Fruit fly (Drosophila melanogaster) whole organism, embryonic: Measurements from ENCODE around the gene CG46463.

Experiments used
- Ada2b ChIP-seq: fragments of 200-800 bp; sonication (Bioruptor generic); IDR thresholded peaks from 2 replicates; pipeline ENCODE4 v1.3.6; 2022; ENCODE audit warnings: missing biosample characterization, missing genetic modification characterization
- CG11398 ChIP-seq: fragments of 200-800 bp; sonication (Bioruptor generic); optimal IDR thresholded peaks from 2 replicates; lab custom pipeline; 2016; ENCODE audit warnings: missing biosample characterization, missing genetic modification characterization
- CG11723 ChIP-seq: fragments of 200-800 bp; sonication (Bioruptor generic); optimal IDR thresholded peaks from 2 replicates; lab custom pipeline; 2017; ENCODE audit warnings: missing biosample characterization, mild to moderate bottlenecking, missing genetic modification characterization
- CG13123 ChIP-seq: fragments of 200-800 bp; sonication (Bioruptor generic); optimal IDR thresholded peaks from 2 replicates; lab custom pipeline; 2016; ENCODE audit warnings: missing biosample characterization, missing genetic modification characterization
- CG14965 ChIP-seq: fragments of 200-800 bp; sonication (Bioruptor generic); optimal IDR thresholded peaks from 2 replicates; lab custom pipeline; 2016; ENCODE audit warnings: missing biosample characterization, missing genetic modification characterization, borderline replicate concordance
- CG15073 ChIP-seq: fragments of 200-800 bp; sonication (Bioruptor generic); optimal IDR thresholded peaks from 2 replicates; lab custom pipeline; 2016; ENCODE audit warnings: missing biosample characterization, missing genetic modification characterization
- CG15479 ChIP-seq: fragments of 200-800 bp; sonication (Bioruptor generic); optimal IDR thresholded peaks from 3 replicates; lab custom pipeline; 2019; ENCODE audit warnings: missing biosample characterization, mild to moderate bottlenecking, missing genetic modification characterization, moderate library complexity
- CG16779 ChIP-seq: fragments of 200-800 bp; sonication (Bioruptor generic); IDR thresholded peaks from 2 replicates; pipeline ENCODE4 v1.3.6; 2022; ENCODE audit warnings: missing biosample characterization, missing genetic modification characterization
- CG17912 ChIP-seq: fragments of 200-800 bp; sonication (Bioruptor generic); optimal IDR thresholded peaks from 2 replicates; lab custom pipeline; 2018; ENCODE audit warnings: missing biosample characterization, mild to moderate bottlenecking, missing genetic modification characterization
- CG18262 ChIP-seq: fragments of 200-800 bp; optimal IDR thresholded peaks from 3 replicates; lab custom pipeline; 2019; ENCODE audit warnings: missing biosample characterization, mild to moderate bottlenecking, missing genetic modification characterization, moderate library complexity
- CG18476 ChIP-seq: fragments of 200-800 bp; sonication (Bioruptor generic); optimal IDR thresholded peaks from 2 replicates; lab custom pipeline; 2016; ENCODE audit warnings: missing biosample characterization, mild to moderate bottlenecking, missing genetic modification characterization
- CG2678 ChIP-seq: fragments of 200-800 bp; sonication (Bioruptor generic); optimal IDR thresholded peaks from 3 replicates; lab custom pipeline; 2019; ENCODE audit warnings: missing biosample characterization, mild to moderate bottlenecking, missing genetic modification characterization, moderate library complexity
- CG32532 ChIP-seq: fragments of 200-800 bp; sonication (Bioruptor generic); IDR thresholded peaks from 2 replicates; pipeline ENCODE4 v1.3.6; 2022; ENCODE audit warnings: missing biosample characterization, missing genetic modification characterization
- CG33213 ChIP-seq: fragments of 200-800 bp; sonication (Bioruptor generic); optimal IDR thresholded peaks from 3 replicates; lab custom pipeline; 2016; ENCODE audit warnings: missing biosample characterization, missing genetic modification characterization
- CG4360 ChIP-seq: fragments of 200-800 bp; sonication (Bioruptor generic); IDR thresholded peaks from 2 replicates; pipeline ENCODE4 v1.3.6; 2022; ENCODE audit warnings: missing biosample characterization, missing genetic modification characterization
- CG4404 ChIP-seq: fragments of 200-800 bp; sonication (Bioruptor generic); IDR thresholded peaks from 2 replicates; pipeline ENCODE4 v1.3.6; 2022; ENCODE audit warnings: missing biosample characterization, missing genetic modification characterization
- CG6791 ChIP-seq: fragments of 200-800 bp; sonication (Bioruptor generic); IDR thresholded peaks from 3 replicates; pipeline ENCODE4 v1.3.6; 2022; ENCODE audit warnings: missing biosample characterization, missing genetic modification characterization; ENCODE audit not compliant: partially characterized antibody
- CG7745 ChIP-seq: fragments of 200-800 bp; sonication (Bioruptor generic); optimal IDR thresholded peaks from 2 replicates; lab custom pipeline; 2018; ENCODE audit warnings: missing biosample characterization, mild to moderate bottlenecking, missing genetic modification characterization, moderate library complexity
- CG9797 ChIP-seq: fragments of 200-800 bp; sonication (Bioruptor generic); optimal IDR thresholded peaks from 3 replicates; lab custom pipeline; 2018; ENCODE audit warnings: missing biosample characterization, mild to moderate bottlenecking, missing genetic modification characterization
- E2f1 ChIP-seq: fragments of 200-800 bp; sonication (Bioruptor generic); IDR thresholded peaks from 2 replicates; pipeline ENCODE4 v1.3.6; 2022; ENCODE audit warnings: missing biosample characterization, missing genetic modification characterization
- Elba2 ChIP-seq: fragments of 200-800 bp; sonication (Bioruptor generic); optimal IDR thresholded peaks from 3 replicates; lab custom pipeline; 2016; ENCODE audit warnings: missing biosample characterization, missing genetic modification characterization
- Ets65A ChIP-seq: fragments of 200-800 bp; sonication (Bioruptor generic); peaks from one replicate; lab custom pipeline; 2016; ENCODE audit warnings: missing biosample characterization, missing genetic modification characterization
- Fer3 ChIP-seq: fragments of 200-800 bp; sonication (Bioruptor generic); optimal IDR thresholded peaks from 2 replicates; lab custom pipeline; 2018; ENCODE audit warnings: missing biosample characterization, mild to moderate bottlenecking, missing genetic modification characterization, moderate library complexity
- H15 ChIP-seq: fragments of 200-800 bp; sonication (Bioruptor generic); IDR thresholded peaks from 3 replicates; pipeline ENCODE4 v1.3.6; 2022; ENCODE audit warnings: missing biosample characterization, missing genetic modification characterization
- MESR4 ChIP-seq: fragments of 200-800 bp; sonication (Bioruptor generic); optimal IDR thresholded peaks from 2 replicates; lab custom pipeline; 2018; ENCODE audit warnings: missing biosample characterization, mild to moderate bottlenecking, missing genetic modification characterization, moderate library complexity
- Myb ChIP-seq: fragments of 200-800 bp; sonication (Bioruptor generic); optimal IDR thresholded peaks from 2 replicates; lab custom pipeline; 2016; ENCODE audit warnings: missing biosample characterization, missing genetic modification characterization
- Oli ChIP-seq: fragments of 200-800 bp; sonication (Bioruptor generic); optimal IDR thresholded peaks from 2 replicates; lab custom pipeline; 2018; ENCODE audit warnings: missing biosample characterization, mild to moderate bottlenecking, missing genetic modification characterization, moderate library complexity
- Taf1 ChIP-seq: fragments of 200-800 bp; sonication (Bioruptor generic); IDR thresholded peaks from 2 replicates; pipeline ENCODE4 v1.3.6; 2022; ENCODE audit warnings: missing biosample characterization, missing genetic modification characterization
- ato ChIP-seq: fragments of 200-800 bp; sonication (Bioruptor generic); IDR thresholded peaks from 2 replicates; pipeline ENCODE4 v1.3.6; 2022; ENCODE audit warnings: missing biosample characterization, missing genetic modification characterization; ENCODE audit not compliant: partially characterized antibody
- btn ChIP-seq: fragments of 200-800 bp; sonication (Bioruptor generic); optimal IDR thresholded peaks from 2 replicates; lab custom pipeline; 2016; ENCODE audit warnings: missing biosample characterization, missing genetic modification characterization
- cato ChIP-seq: fragments of 200-800 bp; sonication (Bioruptor generic); optimal IDR thresholded peaks from 2 replicates; lab custom pipeline; 2016; ENCODE audit warnings: missing biosample characterization, missing genetic modification characterization, borderline replicate concordance
- caup ChIP-seq: fragments of 200-800 bp; sonication (Bioruptor generic); optimal IDR thresholded peaks from 3 replicates; lab custom pipeline; 2017; ENCODE audit warnings: missing biosample characterization, mild to moderate bottlenecking, missing genetic modification characterization, moderate library complexity; ENCODE audit not compliant: severe bottlenecking
- croc ChIP-seq: fragments of 200-800 bp; sonication (Bioruptor generic); conservative IDR thresholded peaks from 3 replicates; pipeline ENCODE4 v1.3.6; 2022; ENCODE audit warnings: missing biosample characterization, missing genetic modification characterization
- dati ChIP-seq: fragments of 200-800 bp; sonication (Bioruptor generic); IDR thresholded peaks from 2 replicates; pipeline ENCODE4 v1.3.6; 2022; ENCODE audit warnings: missing biosample characterization, missing genetic modification characterization
- disco-r ChIP-seq: fragments of 200-800 bp; sonication (Bioruptor generic); optimal IDR thresholded peaks from 2 replicates; lab custom pipeline; 2016; ENCODE audit warnings: missing biosample characterization, missing genetic modification characterization
- dmrt11E ChIP-seq: fragments of 200-800 bp; sonication (Bioruptor generic); optimal IDR thresholded peaks from 3 replicates; lab custom pipeline; 2018; ENCODE audit warnings: missing biosample characterization, mild to moderate bottlenecking, missing genetic modification characterization, moderate library complexity
- exex ChIP-seq: fragments of 200-800 bp; sonication (Bioruptor generic); optimal IDR thresholded peaks from 4 replicates; lab custom pipeline; 2018; ENCODE audit warnings: missing biosample characterization, mild to moderate bottlenecking, missing genetic modification characterization, moderate library complexity
- gsb-n ChIP-seq: fragments of 200-800 bp; sonication (Bioruptor generic); optimal IDR thresholded peaks from 3 replicates; lab custom pipeline; 2018; ENCODE audit warnings: missing biosample characterization, mild to moderate bottlenecking, missing genetic modification characterization
- h ChIP-seq: fragments of >200 bp; optimal IDR thresholded peaks from 2 replicates; lab custom pipeline; 2017
- jing ChIP-seq: fragments of 200-800 bp; sonication (Bioruptor generic); optimal IDR thresholded peaks from 2 replicates; lab custom pipeline; 2018; ENCODE audit warnings: missing biosample characterization, mild to moderate bottlenecking, missing genetic modification characterization
- knrl ChIP-seq: fragments of 200-800 bp; sonication (Bioruptor generic); IDR thresholded peaks from 3 replicates; pipeline ENCODE4 v1.3.6; 2022; ENCODE audit warnings: missing biosample characterization, missing genetic modification characterization; ENCODE audit not compliant: partially characterized antibody
- lab ChIP-seq: fragments of 200-800 bp; sonication (Bioruptor generic); optimal IDR thresholded peaks from 3 replicates; lab custom pipeline; 2017; ENCODE audit warnings: missing biosample characterization, missing genetic modification characterization, mild to moderate bottlenecking, moderate library complexity, missing genetic modification reagents
- lilli ChIP-seq: fragments of 200-800 bp; sonication (Bioruptor generic); optimal IDR thresholded peaks from 3 replicates; lab custom pipeline; 2016; ENCODE audit warnings: missing biosample characterization, missing genetic modification characterization
- maf-S ChIP-seq: fragments of 200-800 bp; sonication (Bioruptor generic); optimal IDR thresholded peaks from 2 replicates; lab custom pipeline; 2016; ENCODE audit warnings: missing biosample characterization, missing genetic modification characterization
- pb ChIP-seq: fragments of 200-800 bp; sonication (Bioruptor generic); optimal IDR thresholded peaks from 3 replicates; lab custom pipeline; 2016; ENCODE audit warnings: missing biosample characterization, missing genetic modification characterization
- seq ChIP-seq: fragments of 200-800 bp; sonication (Bioruptor generic); IDR thresholded peaks from 2 replicates; pipeline ENCODE4 v1.3.6; 2022; ENCODE audit warnings: missing biosample characterization, missing genetic modification characterization
- shn ChIP-seq: fragments of 200-800 bp; sonication (Bioruptor generic); optimal IDR thresholded peaks from 3 replicates; lab custom pipeline; 2016; ENCODE audit warnings: missing biosample characterization, missing genetic modification characterization
- sim ChIP-seq: fragments of 200-800 bp; sonication (Bioruptor generic); IDR thresholded peaks from 2 replicates; pipeline ENCODE4 v1.3.6; 2022; ENCODE audit warnings: missing biosample characterization, missing genetic modification characterization
- slbo ChIP-seq: fragments of 200-800 bp; sonication (Bioruptor generic); IDR thresholded peaks from 2 replicates; pipeline ENCODE4 v1.3.6; 2022; ENCODE audit warnings: missing biosample characterization, missing genetic modification characterization
- stwl ChIP-seq: fragments of 200-800 bp; sonication (Bioruptor generic); optimal IDR thresholded peaks from 3 replicates; lab custom pipeline; 2018; ENCODE audit warnings: missing biosample characterization, mild to moderate bottlenecking, missing genetic modification characterization, moderate library complexity
- ttk ChIP-seq: fragments of 200-800 bp; sonication (Bioruptor generic); IDR thresholded peaks from 2 replicates; pipeline ENCODE4 v2.1.2; 2022; ENCODE audit warnings: missing biosample characterization, missing genetic modification characterization
- z ChIP-seq: fragments of 200-800 bp; sonication (Bioruptor generic); IDR thresholded peaks from 3 replicates; pipeline ENCODE4 v1.3.6; 2022; ENCODE audit warnings: missing biosample characterization, missing genetic modification characterization

CG46463 gene

DNA sequence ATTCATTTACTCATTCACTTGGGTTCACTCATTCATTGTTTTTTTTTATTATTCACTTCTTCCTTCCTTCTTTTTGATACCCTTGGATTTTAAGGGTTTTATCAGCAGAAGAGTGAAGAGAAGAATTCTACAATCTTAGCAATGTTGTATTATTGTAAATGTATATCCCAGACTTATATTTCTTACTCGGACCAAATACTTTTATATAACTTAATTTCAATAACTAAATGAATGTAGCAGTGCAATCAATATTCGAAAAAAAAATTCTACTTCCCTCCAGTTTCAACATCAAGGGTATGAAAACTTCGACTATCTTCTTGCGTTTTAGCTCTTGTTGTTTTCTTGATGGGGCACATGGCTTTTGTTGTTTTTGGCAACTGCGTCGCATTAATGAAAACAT lies 10.7 kb upstream of the CG46463 start (continued):
- TF ChIP-seq Ada2b (GFP tag; lab: Robert Waterston, UW): no peak
- TF ChIP-seq E2f1 (GFP tag; lab: Robert Waterston, UW): no peak
- TF ChIP-seq MESR4: no peak
- no peak for TF ChIP-seq gsb-n (tag; lab: Kevin White, UChicago)
- TF ChIP-seq CG15073 (GFP tag; lab: Kevin White, UChicago): no peak
- no peak for TF ChIP-seq CG13123 (GFP tag; lab: Kevin White, UChicago)
- no peak for TF ChIP-seq sim (GFP tag; lab: Robert Waterston, UW)
- no peak for TF ChIP-seq CG11398 (GFP tag; lab: Kevin White, UChicago)
- no peak for TF ChIP-seq CG32532 (GFP tag; lab: Robert Waterston, UW)
- no peak for TF ChIP-seq maf-S (GFP tag; lab: Kevin White, UChicago)
- TF ChIP-seq ato (GFP tag; lab: Robert Waterston, UW): no peak
- no peak for TF ChIP-seq knrl (GFP tag; lab: Robert Waterston, UW)
- TF ChIP-seq CG2678: peak; percentile 56
- 0 out of 3 replicates have a peak, but pooled peaks have one; percentile 29 for TF ChIP-seq z (GFP tag; lab: Robert Waterston, UW)
- no peak for TF ChIP-seq CG14965 (GFP tag; lab: Kevin White, UChicago)
- no peak for TF ChIP-seq Myb (GFP tag; lab: Kevin White, UChicago)
- TF ChIP-seq h (lab: Kevin White, UChicago): no peak
- TF ChIP-seq seq: no peak
- TF ChIP-seq jing (GFP tag; lab: Kevin White, UChicago): no peak
- TF ChIP-seq H15 (GFP tag; lab: Robert Waterston, UW): no peak
- TF ChIP-seq CG17912 (GFP tag; lab: Kevin White, UChicago): no peak
- no peak for TF ChIP-seq CG11723 (GFP tag; lab: Kevin White, UChicago)
- no peak for TF ChIP-seq CG6791 (GFP tag; lab: Robert Waterston, UW)
- no peak for TF ChIP-seq lab
- TF ChIP-seq pb (GFP tag; lab: Kevin White, UChicago): no peak
- TF ChIP-seq Taf1 (GFP tag; lab: Robert Waterston, UW): no peak
- TF ChIP-seq lilli (GFP tag; lab: Kevin White, UChicago): peak; percentile 46
- TF ChIP-seq CG15479 (GFP tag; lab: Kevin White, UChicago): no peak
- no peak for TF ChIP-seq CG9797
- TF ChIP-seq Ets65A (GFP tag; lab: Kevin White, UChicago): peak; percentile 58
- TF ChIP-seq CG4360 (GFP tag; lab: Robert Waterston, UW): no peak
- no peak for TF ChIP-seq CG4404
- no peak for TF ChIP-seq disco-r (GFP tag; lab: Kevin White, UChicago)
- TF ChIP-seq Fer3 (tag; lab: Kevin White, UChicago): no peak
- TF ChIP-seq dmrt11E (tag; lab: Kevin White, UChicago): peak; percentile 57
- TF ChIP-seq slbo (GFP tag; lab: Robert Waterston, UW): peak; percentile 67
- no peak for TF ChIP-seq croc
- TF ChIP-seq dati (GFP tag; lab: Robert Waterston, UW): no peak
- no peak for TF ChIP-seq stwl (tag; lab: Kevin White, UChicago)
- TF ChIP-seq CG18262: peak; percentile 31
- TF ChIP-seq btn (GFP tag; lab: Kevin White, UChicago): no peak
- TF ChIP-seq caup (GFP tag; lab: Kevin White, UChicago): no peak
- TF ChIP-seq CG7745: no peak
- TF ChIP-seq cato (GFP tag; lab: Kevin White, UChicago): no peak
- TF ChIP-seq ttk (GFP tag; lab: Robert Waterston, UW): no peak
- no peak for TF ChIP-seq shn (GFP tag; lab: Kevin White, UChicago)
- no peak for TF ChIP-seq Elba2 (GFP tag; lab: Kevin White, UChicago)
- TF ChIP-seq CG16779: no peak
- TF ChIP-seq Oli (tag; lab: Kevin White, UChicago): peak; percentile 43
- no peak for TF ChIP-seq CG18476 (GFP tag; lab: Kevin White, UChicago)
- TF ChIP-seq exex (tag; lab: Kevin White, UChicago): no peak
- no peak for TF ChIP-seq CG33213 (GFP tag; lab: Kevin White, UChicago)
